Fruit fly (Drosophila melanogaster) whole organism, embryonic: ENCODE results near the gene IntS14.

ENCODE experiments used
- CG10565 ChIP-seq: fragments of 200-800 bp; sonication (Bioruptor generic); optimal IDR thresholded peaks from 3 replicates; lab custom pipeline; 2016; ENCODE audit warnings: missing biosample characterization, mild to moderate bottlenecking, missing genetic modification characterization
- CG10959 ChIP-seq: fragments of 200-800 bp; sonication (Bioruptor generic); IDR thresholded peaks from 2 replicates; pipeline ENCODE4 v1.3.6; 2022; ENCODE audit warnings: missing biosample characterization, missing genetic modification characterization
- CG12299 ChIP-seq: fragments of 200-800 bp; sonication (Bioruptor generic); optimal IDR thresholded peaks from 2 replicates; lab custom pipeline; 2018; ENCODE audit warnings: missing biosample characterization, mild to moderate bottlenecking, missing genetic modification characterization
- CG12391 ChIP-seq: fragments of 200-800 bp; sonication (Bioruptor generic); optimal IDR thresholded peaks from 3 replicates; lab custom pipeline; 2018; ENCODE audit warnings: missing biosample characterization, mild to moderate bottlenecking, missing genetic modification characterization, moderate library complexity
- CG14965 ChIP-seq: fragments of 200-800 bp; sonication (Bioruptor generic); optimal IDR thresholded peaks from 2 replicates; lab custom pipeline; 2016; ENCODE audit warnings: missing biosample characterization, missing genetic modification characterization, borderline replicate concordance
- CG15269 ChIP-seq: fragments of 200-800 bp; sonication (Bioruptor generic); optimal IDR thresholded peaks from 2 replicates; lab custom pipeline; 2018; ENCODE audit warnings: missing biosample characterization, mild to moderate bottlenecking, missing genetic modification characterization, moderate library complexity
- CG17568 ChIP-seq: fragments of 200-800 bp; sonication (Bioruptor generic); optimal IDR thresholded peaks from 2 replicates; lab custom pipeline; 2018; ENCODE audit warnings: missing biosample characterization, mild to moderate bottlenecking, missing genetic modification characterization, moderate library complexity
- CG17802 ChIP-seq: fragments of 200-800 bp; sonication (Bioruptor generic); optimal IDR thresholded peaks from 2 replicates; lab custom pipeline; 2018; ENCODE audit warnings: missing biosample characterization, mild to moderate bottlenecking, missing genetic modification characterization, moderate library complexity
- CG31365 ChIP-seq: fragments of 200-800 bp; sonication (Bioruptor generic); optimal IDR thresholded peaks from 2 replicates; lab custom pipeline; 2018; ENCODE audit warnings: missing biosample characterization, mild to moderate bottlenecking, missing genetic modification characterization
- CG33213 ChIP-seq: fragments of 200-800 bp; sonication (Bioruptor generic); optimal IDR thresholded peaks from 3 replicates; lab custom pipeline; 2016; ENCODE audit warnings: missing biosample characterization, missing genetic modification characterization
- CG6683 ChIP-seq: fragments of 200-800 bp; sonication (Bioruptor generic); optimal IDR thresholded peaks from 2 replicates; lab custom pipeline; 2017; ENCODE audit warnings: missing biosample characterization, mild to moderate bottlenecking, missing genetic modification characterization, missing genetic modification reagents
- CG7745 ChIP-seq: fragments of 200-800 bp; sonication (Bioruptor generic); optimal IDR thresholded peaks from 2 replicates; lab custom pipeline; 2018; ENCODE audit warnings: missing biosample characterization, mild to moderate bottlenecking, missing genetic modification characterization, moderate library complexity
- CG9609 ChIP-seq: fragments of 200-800 bp; sonication (Bioruptor generic); optimal IDR thresholded peaks from 3 replicates; lab custom pipeline; 2016; ENCODE audit warnings: missing biosample characterization, missing genetic modification characterization
- Camta ChIP-seq: fragments of 200-800 bp; sonication (Bioruptor generic); optimal IDR thresholded peaks from 2 replicates; lab custom pipeline; 2016; ENCODE audit warnings: missing biosample characterization, missing genetic modification characterization
- D19A ChIP-seq: fragments of 200-800 bp; optimal IDR thresholded peaks from 3 replicates; lab custom pipeline; 2019; ENCODE audit warnings: missing biosample characterization, mild to moderate bottlenecking, missing genetic modification characterization, moderate library complexity
- Dbx ChIP-seq: fragments of 200-800 bp; sonication (Bioruptor generic); IDR thresholded peaks from 3 replicates; pipeline ENCODE4 v1.3.6; 2022; ENCODE audit warnings: missing biosample characterization, missing genetic modification characterization
- Dip3 ChIP-seq: fragments of 200-800 bp; sonication (Bioruptor generic); optimal IDR thresholded peaks from 3 replicates; lab custom pipeline; 2016; ENCODE audit warnings: missing biosample characterization, missing genetic modification characterization
- GATAe ChIP-seq: fragments of 200-800 bp; sonication (Bioruptor generic); conservative IDR thresholded peaks from 2 replicates; pipeline ENCODE4 v1.3.6; 2022; ENCODE audit warnings: missing biosample characterization, missing genetic modification characterization
- Hmr ChIP-seq: fragments of 200-800 bp; sonication (Bioruptor generic); optimal IDR thresholded peaks from 3 replicates; lab custom pipeline; 2017; ENCODE audit warnings: mild to moderate bottlenecking, missing biosample characterization, missing genetic modification reagents, missing genetic modification characterization
- Hr3 ChIP-seq: fragments of 200-800 bp; sonication (Bioruptor generic); optimal IDR thresholded peaks from 3 replicates; lab custom pipeline; 2016; ENCODE audit warnings: missing biosample characterization, missing genetic modification characterization
- Hr39 ChIP-seq: fragments of >200 bp; optimal IDR thresholded peaks from 2 replicates; lab custom pipeline; 2017
- Hr51 ChIP-seq, 2 experiments: fragments of 200-800 bp; sonication (Bioruptor generic); optimal IDR thresholded peaks; 2 replicates in 1 of 2; 3 replicates in 1 of 2; lab custom pipeline; 2016 to 2018; ENCODE audit warnings: missing biosample characterization in 2 of 2, missing genetic modification characterization in 2 of 2, mild to moderate bottlenecking in 1 of 2, moderate library complexity in 1 of 2
- Oaz ChIP-seq: fragments of 200-800 bp; sonication (Bioruptor generic); IDR thresholded peaks from 2 replicates; pipeline ENCODE4 v1.3.6; 2022; ENCODE audit warnings: missing biosample characterization, missing genetic modification characterization
- Sox102F ChIP-seq: fragments of 200-800 bp; sonication (Bioruptor generic); optimal IDR thresholded peaks from 2 replicates; lab custom pipeline; 2018; ENCODE audit warnings: missing biosample characterization, mild to moderate bottlenecking, missing genetic modification characterization, moderate library complexity
- Stat92E ChIP-seq, 3 experiments: fragments of >200 bp in 2 of 3; fragments of 200-800 bp in 1 of 3; sonication (Bioruptor generic) in 1 of 3; optimal IDR thresholded peaks; 2 replicates each; lab custom pipeline; 2017 to 2019; ENCODE audit warnings: missing biosample characterization in 3 of 3, missing genetic modification characterization in 3 of 3, mild to moderate bottlenecking in 1 of 3, moderate library complexity in 1 of 3
- exex ChIP-seq: fragments of 200-800 bp; sonication (Bioruptor generic); optimal IDR thresholded peaks from 4 replicates; lab custom pipeline; 2018; ENCODE audit warnings: missing biosample characterization, mild to moderate bottlenecking, missing genetic modification characterization, moderate library complexity
- fd3F ChIP-seq: fragments of 200-800 bp; sonication (Bioruptor generic); optimal IDR thresholded peaks from 2 replicates; lab custom pipeline; 2018; ENCODE audit warnings: missing biosample characterization, mild to moderate bottlenecking, missing genetic modification characterization, moderate library complexity
- gce ChIP-seq: fragments of 200-800 bp; sonication (Bioruptor generic); IDR thresholded peaks from 3 replicates; pipeline ENCODE4 v1.3.6; 2022; ENCODE audit warnings: missing biosample characterization, missing genetic modification characterization
- gsb ChIP-seq: fragments of 200-800 bp; sonication (Bioruptor generic); IDR thresholded peaks from 2 replicates; pipeline ENCODE4 v1.3.6; 2022; ENCODE audit warnings: missing biosample characterization, missing genetic modification characterization
- ken ChIP-seq: fragments of 200-800 bp; sonication (Bioruptor generic); IDR thresholded peaks from 3 replicates; pipeline ENCODE4 v1.3.6; 2022; ENCODE audit warnings: missing biosample characterization, missing genetic modification characterization
- knrl ChIP-seq: fragments of 200-800 bp; sonication (Bioruptor generic); IDR thresholded peaks from 3 replicates; pipeline ENCODE4 v1.3.6; 2022; ENCODE audit warnings: missing biosample characterization, missing genetic modification characterization; ENCODE audit not compliant: partially characterized antibody
- lab ChIP-seq: fragments of 200-800 bp; sonication (Bioruptor generic); optimal IDR thresholded peaks from 3 replicates; lab custom pipeline; 2017; ENCODE audit warnings: missing biosample characterization, missing genetic modification characterization, mild to moderate bottlenecking, moderate library complexity, missing genetic modification reagents
- luna ChIP-seq: fragments of 200-800 bp; sonication (Bioruptor generic); optimal IDR thresholded peaks from 2 replicates; lab custom pipeline; 2016; ENCODE audit warnings: missing biosample characterization, missing genetic modification characterization
- mirr ChIP-seq: fragments of 200-800 bp; sonication (Bioruptor generic); optimal IDR thresholded peaks from 3 replicates; lab custom pipeline; 2018; ENCODE audit warnings: missing biosample characterization, mild to moderate bottlenecking, missing genetic modification characterization
- nau ChIP-seq: fragments of 200-800 bp; sonication (Bioruptor generic); optimal IDR thresholded peaks from 3 replicates; lab custom pipeline; 2017; ENCODE audit warnings: missing biosample characterization, mild to moderate bottlenecking, missing genetic modification characterization, missing genetic modification reagents
- nmo ChIP-seq: fragments of 200-800 bp; sonication (Bioruptor generic); optimal IDR thresholded peaks from 2 replicates; lab custom pipeline; 2018; ENCODE audit warnings: missing biosample characterization, mild to moderate bottlenecking, missing genetic modification characterization, moderate library complexity
- nom ChIP-seq: fragments of 200-800 bp; sonication (Bioruptor generic); optimal IDR thresholded peaks from 2 replicates; lab custom pipeline; 2017; ENCODE audit warnings: missing biosample characterization, missing genetic modification characterization, mild to moderate bottlenecking, moderate library complexity, missing genetic modification reagents
- pros ChIP-seq: fragments of 200-800 bp; sonication (Bioruptor generic); optimal IDR thresholded peaks from 3 replicates; lab custom pipeline; 2019; ENCODE audit warnings: missing biosample characterization, mild to moderate bottlenecking, missing genetic modification characterization, moderate library complexity
- rib ChIP-seq: fragments of 200-800 bp; sonication (Bioruptor generic); IDR thresholded peaks from 2 replicates; pipeline ENCODE4 v1.3.6; 2022; ENCODE audit warnings: missing biosample characterization, missing genetic modification characterization
- sens-2 ChIP-seq: fragments of 200-800 bp; sonication (Bioruptor generic); IDR thresholded peaks from 2 replicates; pipeline ENCODE4 v1.3.6; 2022; ENCODE audit warnings: missing biosample characterization, missing genetic modification characterization
- sug ChIP-seq: fragments of 200-800 bp; optimal IDR thresholded peaks from 2 replicates; lab custom pipeline; 2019; ENCODE audit warnings: missing biosample characterization, mild to moderate bottlenecking, missing genetic modification characterization, moderate library complexity
- yki ChIP-seq: fragments of >200 bp; optimal IDR thresholded peaks from 3 replicates; lab custom pipeline; 2018
- zf30C ChIP-seq: fragments of 200-800 bp; sonication (Bioruptor generic); optimal IDR thresholded peaks from 3 replicates; lab custom pipeline; 2018; ENCODE audit warnings: missing biosample characterization, mild to moderate bottlenecking, missing genetic modification characterization
- zfh2 ChIP-seq: fragments of 200-800 bp; sonication (Bioruptor generic); optimal IDR thresholded peaks from 2 replicates; lab custom pipeline; 2016; ENCODE audit warnings: missing biosample characterization, missing genetic modification characterization

Gene IntS14

DNA sequence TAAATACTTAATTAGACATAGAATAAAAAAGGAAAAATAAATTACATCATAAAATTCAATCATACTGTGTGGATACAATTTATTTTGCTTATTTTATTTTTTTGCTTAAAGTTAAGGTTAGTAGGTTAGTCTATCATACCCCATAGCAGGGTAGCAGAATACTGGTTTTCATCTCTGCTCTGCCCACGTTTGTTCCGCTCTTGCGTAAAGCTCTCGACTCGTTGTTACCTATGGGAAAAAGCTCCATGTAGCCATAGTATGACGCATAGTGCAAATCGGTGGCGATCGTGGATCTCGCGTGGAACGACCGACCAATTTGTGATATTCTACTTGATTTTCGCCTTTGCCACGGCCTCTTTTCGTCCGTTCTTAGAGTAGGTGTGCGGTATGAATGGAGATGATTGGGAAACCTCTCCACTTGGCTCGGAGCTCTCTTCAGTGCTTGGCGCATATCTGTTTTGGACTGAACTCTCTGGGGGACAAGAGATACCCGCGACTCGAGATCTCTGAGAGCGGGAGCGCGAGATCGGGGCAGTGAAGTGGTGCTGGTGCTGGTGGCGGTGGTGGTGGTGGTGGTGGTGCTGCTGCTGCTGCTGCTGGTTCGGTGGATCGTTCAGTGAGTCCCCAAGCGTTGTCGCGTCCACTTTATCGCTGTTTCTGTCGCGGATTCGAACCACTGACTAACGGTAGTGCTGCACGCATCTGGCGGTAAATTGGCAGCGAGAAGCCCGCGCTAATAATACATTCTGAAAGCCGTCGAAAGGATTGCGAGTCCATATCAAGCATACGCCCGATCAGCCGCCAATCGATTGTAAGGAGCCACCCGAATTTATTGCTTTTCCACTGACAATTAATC lies 21.6 kb downstream of the IntS14 start, which contains the start of gene CG5001 (continued):
- TF ChIP-seq CG31365 (tag; lab: Kevin White, UChicago): peak; percentile 57
- TF ChIP-seq nmo (GFP tag; lab: Kevin White, UChicago): peak; percentile 87
- TF ChIP-seq gce (GFP tag; lab: Robert Waterston, UW): peak; percentile 89
- TF ChIP-seq zf30C (GFP tag; lab: Kevin White, UChicago): no peak
- peak; percentile 92 for TF ChIP-seq Sox102F
- TF ChIP-seq knrl: no peak

DNA sequence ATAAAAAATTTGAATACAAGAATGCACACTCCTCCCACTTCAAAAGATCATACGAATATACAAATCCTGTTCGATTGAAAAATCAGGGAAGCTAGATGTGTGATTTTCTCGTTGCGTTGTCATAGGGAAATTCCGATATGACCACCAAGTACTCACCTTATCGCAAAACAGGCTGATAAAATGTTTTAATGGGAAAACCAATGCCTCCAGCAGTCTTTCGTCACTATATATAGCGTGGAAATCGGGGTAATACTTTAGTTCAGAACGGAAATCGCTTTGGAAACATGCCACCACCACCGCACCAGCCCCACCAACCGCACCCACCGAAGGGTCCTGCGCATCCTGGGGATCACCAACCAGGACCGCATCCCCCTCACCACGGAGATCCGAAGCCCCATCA lies 34.9 kb downstream of the IntS14 start, which contains the start of the genes CG5139 and CG43348:
Gene CG5139 (minus strand): TSS at position 101 of the 400 bp plus-strand sequence.
Gene CG43348 (plus strand): TSS at position 247 of the 400 bp plus-strand sequence.
- TF ChIP-seq CG17802 (tag; lab: Kevin White, UChicago) (no peak), exex (tag; lab: Kevin White, UChicago) (no peak), CG9609 (GFP tag; lab: Kevin White, UChicago) (no peak), Hr39 (lab: Kevin White, UChicago) (peak; percentile 35), yki (lab: Kevin White, UChicago) (no peak), sug (tag; lab: Kevin White, UChicago) (peak; percentile 15), sens-2 (GFP tag; lab: Robert Waterston, UW) (no peak), CG14965 (GFP tag; lab: Kevin White, UChicago) (no peak)

DNA sequence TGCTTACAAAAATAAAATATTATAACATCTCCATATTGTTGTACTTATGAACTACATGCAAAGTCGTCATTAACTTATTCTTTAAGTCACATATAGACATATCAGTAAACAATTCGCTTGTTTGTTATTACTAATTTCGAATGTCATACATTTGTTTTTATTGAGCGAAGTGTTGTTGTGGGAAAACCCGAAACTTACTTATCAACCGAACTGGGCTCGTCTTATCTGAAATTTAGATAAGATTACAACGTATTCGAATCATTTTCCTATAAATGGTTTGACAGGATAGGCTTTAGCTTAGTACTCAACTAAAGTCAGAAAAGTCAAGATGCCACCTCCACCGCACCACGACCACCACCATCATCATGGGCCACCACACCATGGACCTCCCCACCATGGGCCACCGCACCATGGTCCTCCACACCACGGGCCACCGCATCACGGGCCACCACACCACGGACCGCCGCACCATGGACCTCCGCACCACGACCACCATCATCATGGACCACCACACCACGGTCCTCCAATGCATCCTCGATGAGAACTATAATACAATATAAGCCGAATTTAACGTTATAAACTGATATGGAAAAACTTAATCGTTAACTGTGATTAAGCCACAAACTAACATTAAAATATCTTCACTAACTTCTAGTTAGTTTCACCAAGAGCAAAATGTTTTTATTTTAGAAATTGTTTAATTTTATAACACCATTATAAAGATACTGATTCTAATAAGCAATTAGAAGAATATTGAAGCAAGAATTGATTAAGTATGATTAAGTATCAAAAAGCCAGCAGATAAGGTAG lies 35.9 kb downstream of the IntS14 start, which contains the start of the genes CG43349 and CG5011:
Gene CG43349 (plus strand): TSS at position 294 of the 810 bp plus-strand sequence.
Gene CG5011 (plus strand): TSS at position 760 of the 810 bp plus-strand sequence.
- TF ChIP-seq rib (GFP tag; lab: Robert Waterston, UW): no peak
- no peak for TF ChIP-seq CG12391 (tag; lab: Kevin White, UChicago)
- no peak for TF ChIP-seq gsb
- no peak for TF ChIP-seq CG17568
- no peak for TF ChIP-seq ken (GFP tag; lab: Robert Waterston, UW)
- no peak for TF ChIP-seq Hr51 (GFP tag; optimal IDR thresholded peaks at IDR 0.05; lab: Kevin White, UChicago)
- no peak for TF ChIP-seq D19A
- no peak for TF ChIP-seq nau (GFP tag; lab: Kevin White, UChicago)
- TF ChIP-seq lab (GFP tag; lab: Kevin White, UChicago): peak; percentile 27
- no peak for TF ChIP-seq nom (GFP tag; lab: Kevin White, UChicago)
- no peak for TF ChIP-seq CG15269 (tag; lab: Kevin White, UChicago)
- no peak for TF ChIP-seq CG10959 (GFP tag; lab: Robert Waterston, UW)
- TF ChIP-seq Oaz (GFP tag; lab: Robert Waterston, UW): no peak
- no peak for TF ChIP-seq luna
- TF ChIP-seq CG7745 (tag; lab: Kevin White, UChicago): no peak
- TF ChIP-seq pros (GFP tag; lab: Kevin White, UChicago): no peak
- TF ChIP-seq CG33213 (GFP tag; lab: Kevin White, UChicago): no peak
- no peak for TF ChIP-seq CG10565 (GFP tag; lab: Kevin White, UChicago)
- TF ChIP-seq Stat92E (GFP tag; optimal IDR thresholded peaks at IDR 0.05; lab: Kevin White, UChicago): no peak
- TF ChIP-seq fd3F (GFP tag; lab: Kevin White, UChicago): no peak
- TF ChIP-seq mirr: peak; percentile 26
- no peak for TF ChIP-seq Hmr
- peak; percentile 6; the same call in 1 of the 3 replicates for TF ChIP-seq Dbx (GFP tag; lab: Robert Waterston, UW)
- TF ChIP-seq Dip3 (GFP tag; lab: Kevin White, UChicago): no peak
- TF ChIP-seq Hr3 (GFP tag; lab: Kevin White, UChicago): no peak
- no peak for TF ChIP-seq Camta (GFP tag; lab: Kevin White, UChicago)
- no peak for TF ChIP-seq zfh2
- peak; percentile 43; the same call in 1 of the 2 replicates for TF ChIP-seq GATAe (GFP tag; lab: Robert Waterston, UW)
- no peak for TF ChIP-seq CG6683
- no peak for TF ChIP-seq CG12299 (tag; lab: Kevin White, UChicago)
